Worm (Caenorhabditis elegans): ENCODE data around the gene T08G5.2.

ce11 chrV:14011427-14011826 is 14.7 kb downstream of the T08G5.2 start:
- TF ChIP-seq tab-1 (GFP tag; IDR thresholded peaks at IDR 0.05) (no peak), flt-1 (GFP tag; IDR thresholded peaks at IDR 0.05) (0 out of 2 replicates have a peak, but pooled peaks have one; percentile 18), T22C8.4 (GFP tag; IDR thresholded peaks at IDR 0.05) (no peak), ztf-29 (GFP tag; IDR thresholded peaks at IDR 0.05) (no peak), med-1 (GFP tag; optimal IDR thresholded peaks at IDR 0.05; ENCODE audit: insufficient read depth) (no peak), ztf-23 (GFP tag; IDR thresholded peaks at IDR 0.05) (0 out of 2 replicates have a peak, but pooled peaks have one; percentile 33), klf-2 (GFP tag; conservative IDR thresholded peaks at IDR 0.05) (no peak), ref-1 (GFP tag; conservative IDR thresholded peaks at IDR 0.05) (no peak)
